Fruit fly (Drosophila melanogaster) whole organism, embryonic: ENCODE data around the gene CG13640.
A peak's percentile ranks its signal among the peaks of the same experiment; 100 is the strongest.

Experiments
- Abd-B ChIP-seq: fragments of 200-800 bp; sonication (Bioruptor generic); optimal IDR thresholded peaks from 2 replicates; lab custom pipeline; 2018; ENCODE audit warnings: missing biosample characterization, mild to moderate bottlenecking, missing genetic modification characterization, moderate library complexity
- Adf1 ChIP-seq: fragments of 200-800 bp; sonication (Bioruptor generic); IDR thresholded peaks from 2 replicates; pipeline ENCODE4 v1.3.6; 2022; ENCODE audit warnings: missing biosample characterization, missing genetic modification characterization
- Atf6 ChIP-seq: fragments of 200-800 bp; sonication (Bioruptor generic); IDR thresholded peaks from 2 replicates; pipeline ENCODE4 v1.3.6; 2022; ENCODE audit warnings: missing biosample characterization, missing genetic modification characterization
- Bdp1 ChIP-seq: fragments of 200-800 bp; sonication (Bioruptor generic); optimal IDR thresholded peaks from 3 replicates; lab custom pipeline; 2016; ENCODE audit warnings: missing biosample characterization, missing genetic modification characterization
- CG11085 ChIP-seq: fragments of 200-800 bp; sonication (Bioruptor generic); IDR thresholded peaks from 2 replicates; pipeline ENCODE4 v1.3.6; 2022; ENCODE audit warnings: missing biosample characterization, missing genetic modification characterization
- CG11247 ChIP-seq: fragments of 200-800 bp; sonication (Bioruptor generic); IDR thresholded peaks from 2 replicates; pipeline ENCODE4 v1.3.6; 2022; ENCODE audit warnings: missing biosample characterization, missing genetic modification characterization
- CG12071 ChIP-seq: fragments of 200-800 bp; sonication (Bioruptor generic); optimal IDR thresholded peaks from 3 replicates; lab custom pipeline; 2018; ENCODE audit warnings: missing biosample characterization, mild to moderate bottlenecking, missing genetic modification characterization
- CG16813 ChIP-seq: fragments of 200-800 bp; sonication (Bioruptor generic); IDR thresholded peaks from 3 replicates; pipeline ENCODE4 v1.3.6; 2022; ENCODE audit warnings: missing biosample characterization, missing genetic modification characterization; ENCODE audit not compliant: partially characterized antibody
- CG17829 ChIP-seq: fragments of 200-800 bp; optimal IDR thresholded peaks from 2 replicates; lab custom pipeline; 2019; ENCODE audit warnings: missing biosample characterization, mild to moderate bottlenecking, missing genetic modification characterization, moderate library complexity
- CG1832 ChIP-seq: fragments of 200-800 bp; sonication (Bioruptor generic); optimal IDR thresholded peaks from 2 replicates; lab custom pipeline; 2017; ENCODE audit warnings: missing biosample characterization, mild to moderate bottlenecking, missing genetic modification characterization, inconsistent platforms
- CG18619 ChIP-seq: fragments of 200-800 bp; sonication (Bioruptor generic); optimal IDR thresholded peaks from 3 replicates; lab custom pipeline; 2017; ENCODE audit warnings: missing biosample characterization, mild to moderate bottlenecking, missing genetic modification characterization
- CG2120 ChIP-seq: fragments of 200-800 bp; sonication (Bioruptor generic); optimal IDR thresholded peaks from 3 replicates; lab custom pipeline; 2016; ENCODE audit warnings: missing biosample characterization, missing genetic modification characterization
- CG30431 ChIP-seq: fragments of 200-800 bp; sonication (Bioruptor generic); optimal IDR thresholded peaks from 2 replicates; lab custom pipeline; 2017; ENCODE audit warnings: missing biosample characterization, missing genetic modification characterization
- CG3847 ChIP-seq: fragments of 200-800 bp; sonication (Bioruptor generic); IDR thresholded peaks from 2 replicates; pipeline ENCODE4 v1.3.6; 2022; ENCODE audit warnings: missing biosample characterization, missing genetic modification characterization
- CG4820 ChIP-seq: fragments of 200-800 bp; sonication (Bioruptor generic); optimal IDR thresholded peaks from 3 replicates; lab custom pipeline; 2016; ENCODE audit warnings: missing biosample characterization, missing genetic modification characterization
- CG7963 ChIP-seq: fragments of 200-800 bp; sonication (Bioruptor generic); IDR thresholded peaks from 3 replicates; pipeline ENCODE4 v1.3.6; 2022; ENCODE audit warnings: missing biosample characterization, missing genetic modification characterization; ENCODE audit not compliant: partially characterized antibody
- Chrac-16 ChIP-seq: fragments of 200-800 bp; sonication (Bioruptor generic); optimal IDR thresholded peaks from 3 replicates; lab custom pipeline; 2016; ENCODE audit warnings: missing biosample characterization, missing genetic modification characterization
- CkIIα-i1 ChIP-seq: fragments of 200-800 bp; sonication (Bioruptor generic); IDR thresholded peaks from 2 replicates; pipeline ENCODE4 v1.3.6; 2022; ENCODE audit warnings: missing biosample characterization, missing genetic modification characterization
- Hr39 ChIP-seq: fragments of >200 bp; optimal IDR thresholded peaks from 2 replicates; lab custom pipeline; 2017
- Hr51 ChIP-seq, 2 experiments: fragments of 200-800 bp; sonication (Bioruptor generic); optimal IDR thresholded peaks; 2 replicates in 1 of 2; 3 replicates in 1 of 2; lab custom pipeline; 2016 to 2018; ENCODE audit warnings: missing biosample characterization in 2 of 2, missing genetic modification characterization in 2 of 2, mild to moderate bottlenecking in 1 of 2, moderate library complexity in 1 of 2
- MESR4 ChIP-seq: fragments of 200-800 bp; sonication (Bioruptor generic); optimal IDR thresholded peaks from 2 replicates; lab custom pipeline; 2018; ENCODE audit warnings: missing biosample characterization, mild to moderate bottlenecking, missing genetic modification characterization, moderate library complexity
- Myb ChIP-seq: fragments of 200-800 bp; sonication (Bioruptor generic); optimal IDR thresholded peaks from 2 replicates; lab custom pipeline; 2016; ENCODE audit warnings: missing biosample characterization, missing genetic modification characterization
- NFAT ChIP-seq: fragments of 200-800 bp; sonication (Bioruptor generic); IDR thresholded peaks from 2 replicates; pipeline ENCODE4 v1.3.6; 2022; ENCODE audit warnings: missing biosample characterization, missing genetic modification characterization
- Nf-YC ChIP-seq: fragments of 200-800 bp; optimal IDR thresholded peaks from 3 replicates; lab custom pipeline; 2019; ENCODE audit warnings: missing biosample characterization, mild to moderate bottlenecking, missing genetic modification characterization, moderate library complexity
- Opbp ChIP-seq: fragments of 200-800 bp; sonication (Bioruptor generic); IDR thresholded peaks from 3 replicates; pipeline ENCODE4 v1.3.6; 2022; ENCODE audit warnings: missing biosample characterization, missing genetic modification characterization; ENCODE audit not compliant: partially characterized antibody
- Sin3A ChIP-seq: fragments of >200 bp; optimal IDR thresholded peaks from 2 replicates; lab custom pipeline; 2018
- Sry-β ChIP-seq: fragments of 200-800 bp; sonication (Bioruptor generic); optimal IDR thresholded peaks from 2 replicates; lab custom pipeline; 2018; ENCODE audit warnings: missing biosample characterization, mild to moderate bottlenecking, missing genetic modification characterization, moderate library complexity
- Taf1 ChIP-seq: fragments of 200-800 bp; sonication (Bioruptor generic); IDR thresholded peaks from 2 replicates; pipeline ENCODE4 v1.3.6; 2022; ENCODE audit warnings: missing biosample characterization, missing genetic modification characterization
- Usf ChIP-seq: fragments of 200-800 bp; sonication (Bioruptor generic); optimal IDR thresholded peaks from 2 replicates; lab custom pipeline; 2017; ENCODE audit warnings: missing genotype, missing biosample characterization, missing genetic modification characterization
- bcd ChIP-seq: fragments of 200-800 bp; sonication (Bioruptor generic); optimal IDR thresholded peaks from 2 replicates; lab custom pipeline; 2017; ENCODE audit warnings: missing biosample characterization, mild to moderate bottlenecking, missing genetic modification characterization
- bigmax ChIP-seq: fragments of 200-800 bp; sonication (Bioruptor generic); optimal IDR thresholded peaks from 2 replicates; lab custom pipeline; 2018; ENCODE audit warnings: missing biosample characterization, mild to moderate bottlenecking, missing genetic modification characterization
- cg ChIP-seq: fragments of 200-800 bp; sonication (Bioruptor generic); optimal IDR thresholded peaks from 3 replicates; lab custom pipeline; 2019; ENCODE audit warnings: missing biosample characterization, mild to moderate bottlenecking, missing genetic modification characterization, moderate library complexity
- ci ChIP-seq: fragments of 200-800 bp; sonication (Bioruptor generic); IDR thresholded peaks from 3 replicates; pipeline ENCODE4 v1.3.6; 2022; ENCODE audit warnings: missing biosample characterization, missing genetic modification characterization
- crol ChIP-seq: fragments of 200-800 bp; sonication (Bioruptor generic); IDR thresholded peaks from 2 replicates; pipeline ENCODE4 v1.3.6; 2022; ENCODE audit warnings: missing biosample characterization, missing genetic modification characterization
- crp ChIP-seq, 2 experiments: fragments of 200-800 bp; sonication (Bioruptor generic); optimal IDR thresholded peaks; 2 replicates in 1 of 2; 3 replicates in 1 of 2; lab custom pipeline; 2017; ENCODE audit warnings: missing biosample characterization in 2 of 2, missing genetic modification characterization in 2 of 2, mild to moderate bottlenecking in 1 of 2, moderate library complexity in 1 of 2
- esg ChIP-seq: fragments of 200-800 bp; sonication (Bioruptor generic); conservative IDR thresholded peaks from 2 replicates; pipeline ENCODE4 v1.3.6; 2022; ENCODE audit warnings: missing biosample characterization, missing genetic modification characterization
- exex ChIP-seq: fragments of 200-800 bp; sonication (Bioruptor generic); optimal IDR thresholded peaks from 4 replicates; lab custom pipeline; 2018; ENCODE audit warnings: missing biosample characterization, mild to moderate bottlenecking, missing genetic modification characterization, moderate library complexity
- h ChIP-seq: fragments of >200 bp; optimal IDR thresholded peaks from 2 replicates; lab custom pipeline; 2017
- hbn ChIP-seq: fragments of 200-800 bp; sonication (Bioruptor generic); IDR thresholded peaks from 2 replicates; pipeline ENCODE4 v1.3.6; 2022; ENCODE audit warnings: missing biosample characterization, missing genetic modification characterization; ENCODE audit not compliant: partially characterized antibody
- lilli ChIP-seq: fragments of 200-800 bp; sonication (Bioruptor generic); optimal IDR thresholded peaks from 3 replicates; lab custom pipeline; 2016; ENCODE audit warnings: missing biosample characterization, missing genetic modification characterization
- lmd ChIP-seq: fragments of 200-800 bp; sonication (Bioruptor generic); IDR thresholded peaks from 2 replicates; pipeline ENCODE4 v1.3.6; 2022; ENCODE audit warnings: missing biosample characterization, missing genetic modification characterization
- p53 ChIP-seq: fragments of 200-800 bp; sonication (Bioruptor generic); optimal IDR thresholded peaks from 2 replicates; lab custom pipeline; 2016; ENCODE audit warnings: missing biosample characterization, missing genetic modification characterization
- prd ChIP-seq, 3 experiments: fragments of >200 bp in 2 of 3; fragments of 200-800 bp in 1 of 3; sonication (Bioruptor generic) in 1 of 3; optimal IDR thresholded peaks in 2 of 3; IDR thresholded peaks in 1 of 3; 2 replicates in 2 of 3; 3 replicates in 1 of 3; pipeline versions ENCODE4 v1.3.6 to Lab custom; 2017 to 2022; ENCODE audit warnings: missing biosample characterization in 1 of 3, missing genetic modification characterization in 1 of 3
- rib ChIP-seq: fragments of 200-800 bp; sonication (Bioruptor generic); IDR thresholded peaks from 2 replicates; pipeline ENCODE4 v1.3.6; 2022; ENCODE audit warnings: missing biosample characterization, missing genetic modification characterization
- sc ChIP-seq, 3 experiments: fragments of >200 bp in 2 of 3; fragments of 200-800 bp in 1 of 3; sonication (Bioruptor generic) in 1 of 3; optimal IDR thresholded peaks; 2 replicates in 2 of 3; 3 replicates in 1 of 3; lab custom pipeline; 2017; ENCODE audit warnings: mild to moderate bottlenecking in 1 of 3, missing biosample characterization in 1 of 3, missing genetic modification characterization in 1 of 3, missing genetic modification reagents in 1 of 3
- sug ChIP-seq: fragments of 200-800 bp; optimal IDR thresholded peaks from 2 replicates; lab custom pipeline; 2019; ENCODE audit warnings: missing biosample characterization, mild to moderate bottlenecking, missing genetic modification characterization, moderate library complexity
- trem ChIP-seq: fragments of 200-800 bp; optimal IDR thresholded peaks from 3 replicates; lab custom pipeline; 2019; ENCODE audit warnings: missing biosample characterization, mild to moderate bottlenecking, missing genetic modification characterization, moderate library complexity
- vvl ChIP-seq: fragments of 200-800 bp; sonication (Bioruptor generic); IDR thresholded peaks from 2 replicates; pipeline ENCODE4 v1.3.6; 2022; ENCODE audit warnings: missing biosample characterization, missing genetic modification characterization
- wor ChIP-seq: fragments of 200-800 bp; sonication (Bioruptor generic); IDR thresholded peaks from 2 replicates; pipeline ENCODE4 v1.3.6; 2022; ENCODE audit warnings: missing biosample characterization, missing genetic modification characterization
- zfh2 ChIP-seq: fragments of 200-800 bp; sonication (Bioruptor generic); optimal IDR thresholded peaks from 2 replicates; lab custom pipeline; 2016; ENCODE audit warnings: missing biosample characterization, missing genetic modification characterization

The CG13640 gene

dm6 chr3R:24850420-24850819, 11.5 kb downstream of the CG13640 start, which contains the start of gene CG7006 (continued):
- peak; percentile 77 for TF ChIP-seq hbn (GFP tag; lab: Robert Waterston, UW)
- TF ChIP-seq MESR4 (GFP tag; lab: Kevin White, UChicago) = peak; percentile 72
- TF ChIP-seq CG11247 = peak; percentile 79
- peak; percentile 77 for TF ChIP-seq ci (GFP tag; lab: Robert Waterston, UW)
- no peak for TF ChIP-seq Sry-β (GFP tag; lab: Kevin White, UChicago)
- no peak for TF ChIP-seq bigmax
- peak; percentile 52 for TF ChIP-seq Atf6
- TF ChIP-seq Chrac-16 (GFP tag; lab: Kevin White, UChicago) = peak; percentile 70
- peak; percentile 8 for TF ChIP-seq CG18619 (GFP tag; lab: Kevin White, UChicago)
- peak; percentile 68; the same call in 1 of the 2 replicates for TF ChIP-seq lmd (GFP tag; lab: Robert Waterston, UW)
- TF ChIP-seq CG4820 = peak; percentile 54
- peak; percentile 62 for TF ChIP-seq CG17829
- peak; percentile 79 for TF ChIP-seq CG16813 (GFP tag; lab: Robert Waterston, UW)
- TF ChIP-seq rib = 0 out of 2 replicates have a peak, but pooled peaks have one; percentile 33
- peak; percentile 88 for TF ChIP-seq vvl
- TF ChIP-seq Opbp (GFP tag; lab: Robert Waterston, UW) = peak; percentile 87
- TF ChIP-seq CG11085 (GFP tag; lab: Robert Waterston, UW) = peak; percentile 66
- peak; percentile 91 for TF ChIP-seq zfh2 (GFP tag; lab: Kevin White, UChicago)
- no peak for TF ChIP-seq h (lab: Kevin White, UChicago)
- no peak for TF ChIP-seq bcd (GFP tag; lab: Kevin White, UChicago)
- peak; percentile 2 for TF ChIP-seq Sin3A (lab: Kevin White, UChicago)
- TF ChIP-seq cg (GFP tag; lab: Kevin White, UChicago) = no peak
- TF ChIP-seq lilli (GFP tag; lab: Kevin White, UChicago) = peak; percentile 84
- TF ChIP-seq crol (GFP tag; lab: Robert Waterston, UW) = no peak
- TF ChIP-seq CG1832 = no peak
- no peak for TF ChIP-seq exex (tag; lab: Kevin White, UChicago)
- TF ChIP-seq crp (GFP tag; optimal IDR thresholded peaks at IDR 0.05; lab: Kevin White, UChicago) = peak in 1 of 2 experiments; percentile 41
- no peak for TF ChIP-seq Nf-YC
- peak; percentile 94 for TF ChIP-seq CG2120 (GFP tag; lab: Kevin White, UChicago)
- TF ChIP-seq NFAT (GFP tag; lab: Robert Waterston, UW) = peak; percentile 94
- no peak for TF ChIP-seq CG12071 (GFP tag; lab: Kevin White, UChicago)
- peak; percentile 15 for TF ChIP-seq p53 (GFP tag; lab: Kevin White, UChicago)
- no peak for TF ChIP-seq prd (optimal IDR thresholded peaks at IDR 0.05; lab: Kevin White, UChicago)
- TF ChIP-seq prd (GFP tag; IDR thresholded peaks at IDR 0.05; lab: Robert Waterston, UW) = peak; percentile 56; the same call in 2 of the 3 replicates
- TF ChIP-seq CkIIα-i1 (GFP tag; lab: Robert Waterston, UW) = no peak
- peak; percentile 28; the same call in 2 of the 3 replicates for TF ChIP-seq CG7963 (GFP tag; lab: Robert Waterston, UW)
- no peak for TF ChIP-seq sug (tag; lab: Kevin White, UChicago)
- peak; percentile 61 for TF ChIP-seq Bdp1 (GFP tag; lab: Kevin White, UChicago)
- no peak for TF ChIP-seq CG30431 (GFP tag; lab: Kevin White, UChicago)
- no peak for TF ChIP-seq Hr39 (lab: Kevin White, UChicago)
- TF ChIP-seq Taf1 (GFP tag; lab: Robert Waterston, UW) = peak; percentile 41; the same call in 1 of the 2 replicates
- peak; percentile 74 for TF ChIP-seq trem (tag; lab: Kevin White, UChicago)
- peak; percentile 96 for TF ChIP-seq CG3847 (GFP tag; lab: Robert Waterston, UW)
- TF ChIP-seq esg (GFP tag; lab: Robert Waterston, UW) = no peak
- TF ChIP-seq wor = no peak
- peak in 1 of 2 experiments; percentile 73 for TF ChIP-seq Hr51 (GFP tag; optimal IDR thresholded peaks at IDR 0.05; lab: Kevin White, UChicago)
- peak; percentile 95 for TF ChIP-seq Myb (GFP tag; lab: Kevin White, UChicago)
- TF ChIP-seq Abd-B (GFP tag; lab: Kevin White, UChicago) = peak; percentile 27
- TF ChIP-seq Adf1 (GFP tag; lab: Robert Waterston, UW) = peak; percentile 13; the same call in 1 of the 2 replicates
- TF ChIP-seq sc (optimal IDR thresholded peaks at IDR 0.05; lab: Kevin White, UChicago) = no peak
- no peak for TF ChIP-seq sc (GFP tag; optimal IDR thresholded peaks at IDR 0.05; lab: Kevin White, UChicago)
- peak; percentile 55 for TF ChIP-seq Usf (GFP tag; lab: Kevin White, UChicago)
